Worm (Caenorhabditis elegans): Measurements from ENCODE around the gene inx-18.

ce11 chrIV:582130-582529 lies 24.0 kb upstream of the inx-18 start, which contains the start of gene F56A11.6:
- TF ChIP-seq med-1 (GFP tag; optimal IDR thresholded peaks at IDR 0.05; ENCODE audit: insufficient read depth), result no peak
- no peak for TF ChIP-seq cog-1 (tag; optimal IDR thresholded peaks at IDR 0.05)
- TF ChIP-seq flt-1 (GFP tag; IDR thresholded peaks at IDR 0.05), result no peak
- TF ChIP-seq tab-1 (GFP tag; IDR thresholded peaks at IDR 0.05), result no peak
- no peak for TF ChIP-seq ztf-29 (GFP tag; IDR thresholded peaks at IDR 0.05)
- no peak for TF ChIP-seq ztf-23 (GFP tag; IDR thresholded peaks at IDR 0.05)
- TF ChIP-seq klf-2 (GFP tag; conservative IDR thresholded peaks at IDR 0.05), result no peak
- TF ChIP-seq ref-1 (GFP tag; conservative IDR thresholded peaks at IDR 0.05), result no peak
